Fruit fly (Drosophila melanogaster): ENCODE results near the gene CG5895.
A peak's percentile ranks its signal among the peaks of the same experiment; 100 is the strongest.

CG5895 gene

DNA sequence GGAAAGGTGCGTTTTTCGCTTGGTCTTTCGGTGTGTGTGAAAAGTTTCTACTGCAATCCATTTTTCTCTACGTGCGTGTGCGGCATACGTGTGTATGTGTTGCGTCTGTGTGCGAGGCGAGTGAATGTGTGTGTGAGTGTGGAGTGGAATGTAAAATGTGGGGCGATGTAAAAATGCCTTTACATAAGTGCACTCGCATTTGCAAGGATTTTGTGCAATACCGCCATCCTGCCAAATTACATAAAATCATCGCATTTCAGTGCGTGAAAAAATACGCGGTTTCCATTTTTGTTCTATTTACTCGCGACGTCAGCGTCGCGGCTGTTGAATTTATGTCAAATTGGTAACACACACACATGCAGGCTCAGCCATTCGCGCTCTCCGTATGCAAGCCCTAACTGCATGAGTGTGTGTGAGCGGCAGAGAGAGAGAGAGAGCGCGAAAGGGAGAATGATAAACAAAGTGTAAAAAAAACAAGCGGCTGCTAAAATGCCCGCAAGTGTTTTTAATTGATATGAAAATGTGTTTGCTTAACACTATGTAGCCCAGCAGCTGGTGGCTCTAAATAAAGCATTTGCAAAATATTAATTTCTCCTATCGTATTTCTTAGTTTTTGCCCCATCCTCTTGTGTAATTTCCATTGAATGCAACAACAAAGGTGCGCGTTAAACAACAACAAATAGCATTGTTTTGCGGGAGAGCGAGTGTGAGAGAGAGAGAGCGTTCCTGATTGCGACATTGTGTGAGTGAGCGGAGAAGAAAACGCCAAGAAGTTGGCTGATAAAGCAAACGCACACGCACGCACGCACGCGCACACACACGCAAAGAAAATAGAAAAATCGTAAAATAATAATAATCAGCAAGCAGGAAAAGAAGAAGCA lies 17.1 kb downstream of the CG5895 start (continued):
- TF ChIP-seq Dfd (GFP tag; optimal IDR thresholded peaks at IDR 0.05) (peak; percentile 4 to 96), Atf3 (GFP tag; optimal IDR thresholded peaks at IDR 0.05) (no peak), mld (GFP tag; IDR thresholded peaks at IDR 0.05; ENCODE audit: partially characterized antibody) (no peak), CG17328 (GFP tag; IDR thresholded peaks at IDR 0.05) (no peak), trh (GFP tag; optimal IDR thresholded peaks at IDR 0.05) (no peak), Mrtf (GFP tag; IDR thresholded peaks at IDR 0.05) (no peak), CG3995 (GFP tag; optimal IDR thresholded peaks at IDR 0.05) (no peak), CG32767 (GFP tag; IDR thresholded peaks at IDR 0.05) (peak; percentile 32; the same call in 1 of the 2 replicates), CG15073 (GFP tag; optimal IDR thresholded peaks at IDR 0.05) (no peak), gcm (GFP tag; optimal IDR thresholded peaks at IDR 0.05) (no peak), insv (GFP tag; optimal IDR thresholded peaks at IDR 0.05) (no peak), sug (tag; optimal IDR thresholded peaks at IDR 0.05) (peak; percentile 16), CG6854 (GFP tag; optimal IDR thresholded peaks at IDR 0.05) (peak; percentile 28), CG1832 (GFP tag; optimal IDR thresholded peaks at IDR 0.05) (peak; percentile 53), CG16813 (GFP tag; IDR thresholded peaks at IDR 0.05; ENCODE audit: partially characterized antibody) (no peak), tna (GFP tag; IDR thresholded peaks at IDR 0.05; ENCODE audit: partially characterized antibody) (no peak), ssp (GFP tag; IDR thresholded peaks at IDR 0.05) (no peak), CG6175 (GFP tag; IDR thresholded peaks at IDR 0.05) (no peak), gsb (GFP tag; IDR thresholded peaks at IDR 0.05) (no peak), CG43689 (GFP tag; IDR thresholded peaks at IDR 0.05) (no peak), zfh1 (GFP tag; IDR thresholded peaks at IDR 0.05) (no peak), Pdp1 (GFP tag; optimal IDR thresholded peaks at IDR 0.05) (peak in 1 of 2 experiments; percentile 78), Hr39 (optimal IDR thresholded peaks at IDR 0.05) (peak; percentile 95), nerfin-2 (GFP tag; IDR thresholded peaks at IDR 0.05; ENCODE audit: partially characterized antibody) (no peak), row (GFP tag; IDR thresholded peaks at IDR 0.05) (no peak), kah (GFP tag; optimal IDR thresholded peaks at IDR 0.05) (peak; percentile 39), Nf-YC (tag; optimal IDR thresholded peaks at IDR 0.05) (peak; percentile 13), H15 (GFP tag; IDR thresholded peaks at IDR 0.05) (no peak), Hand (GFP tag; optimal IDR thresholded peaks at IDR 0.05) (peak; percentile 17), Abd-B (GFP tag; optimal IDR thresholded peaks at IDR 0.05) (no peak), bsh (GFP tag; optimal IDR thresholded peaks at IDR 0.05) (peak in 1 of 2 experiments; percentile 18), PHDP (tag; optimal IDR thresholded peaks at IDR 0.05) (no peak), sqz (GFP tag; optimal IDR thresholded peaks at IDR 0.05) (peak; percentile 91), Dref (GFP tag; IDR thresholded peaks at IDR 0.05) (no peak), CG3847 (GFP tag; IDR thresholded peaks at IDR 0.05) (no peak), CG14050 (GFP tag; IDR thresholded peaks at IDR 0.05) (no peak), CrebB (tag; optimal IDR thresholded peaks at IDR 0.05) (peak; percentile 9), CG9727 (GFP tag; optimal IDR thresholded peaks at IDR 0.05) (peak; percentile 7), CG17385 (GFP tag; optimal IDR thresholded peaks at IDR 0.05) (peak; percentile 87), ftz-f1 (GFP tag; optimal IDR thresholded peaks at IDR 0.05) (no peak), ems (GFP tag; optimal IDR thresholded peaks at IDR 0.05) (no peak), az2 (GFP tag; optimal IDR thresholded peaks at IDR 0.05) (no peak), CG30020 (tag; optimal IDR thresholded peaks at IDR 0.05) (no peak), CG4617 (GFP tag; optimal IDR thresholded peaks at IDR 0.05; ENCODE audit: borderline replicate concordance) (peak; percentile 31), CG7556 (GFP tag; optimal IDR thresholded peaks at IDR 0.05) (peak; percentile 11), Elba2 (GFP tag; optimal IDR thresholded peaks at IDR 0.05) (peak; percentile 28), Ets65A (GFP tag) (no peak), NC2β (GFP tag; optimal IDR thresholded peaks at IDR 0.05) (no peak), cwo (GFP tag; optimal IDR thresholded peaks at IDR 0.05) (no peak), fru (optimal IDR thresholded peaks at IDR 0.05) (no peak)
